Worm (Caenorhabditis elegans): ENCODE data around the gene cogc-8.

Gene cogc-8

DNA sequence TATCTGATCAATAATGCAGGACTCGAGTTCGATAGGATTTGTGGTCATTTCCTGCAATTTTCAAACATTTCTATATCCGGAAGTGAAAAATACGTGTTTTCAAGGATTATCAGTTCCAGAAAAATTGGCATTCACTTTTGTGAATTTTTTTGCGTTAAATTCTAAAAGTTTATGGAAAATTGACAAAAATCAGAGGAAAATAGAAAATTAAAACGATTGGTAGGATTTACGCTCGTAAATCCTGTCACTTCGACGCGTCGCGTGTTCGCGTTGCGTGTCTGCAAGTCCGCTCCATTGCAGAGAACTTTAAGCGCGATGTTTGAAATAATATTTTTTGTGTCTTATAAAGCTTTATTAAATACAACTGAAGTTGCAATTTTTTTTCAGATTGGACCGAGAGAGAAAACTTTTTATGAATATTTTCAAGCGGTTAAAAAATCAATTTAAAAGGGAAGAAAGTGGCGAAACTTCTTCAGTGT lies 15.2 kb downstream of the cogc-8 start, which contains the start of gene rcat-1:
Gene rcat-1 (minus strand): TSS at position 51 of the 479 bp plus-strand sequence.
- TF ChIP-seq C34F6.9 (tag; optimal IDR thresholded peaks at IDR 0.05) (peak; percentile 91), nhr-25 (tag; optimal IDR thresholded peaks at IDR 0.05) (peak; percentile 72), mdl-1 (tag; optimal IDR thresholded peaks at IDR 0.05) (peak in 1 of 2 experiments; percentile 17), crh-2 (tag; optimal IDR thresholded peaks at IDR 0.05) (peak; percentile 83), nhr-12 (tag; optimal IDR thresholded peaks at IDR 0.05) (no peak), fos-1 (tag; optimal IDR thresholded peaks at IDR 0.05) (peak; percentile 61), skn-1 (tag; optimal IDR thresholded peaks at IDR 0.05) (no peak), nhr-237 (tag; optimal IDR thresholded peaks at IDR 0.05) (peak; percentile 7), egl-27 (tag; optimal IDR thresholded peaks at IDR 0.05) (peak; percentile 8), ceh-82 (tag; optimal IDR thresholded peaks at IDR 0.05) (peak; percentile 53), ztf-11 (tag; optimal IDR thresholded peaks at IDR 0.05) (no peak), zag-1 (tag; optimal IDR thresholded peaks at IDR 0.05) (no peak), sem-4 (tag; optimal IDR thresholded peaks at IDR 0.05) (peak; percentile 44), nhr-129 (tag; optimal IDR thresholded peaks at IDR 0.05) (peak; percentile 80), mab-5 (tag; optimal IDR thresholded peaks at IDR 0.05) (peak; percentile 9), ztf-4 (tag; optimal IDR thresholded peaks at IDR 0.05) (peak; percentile 53), sma-9 (GFP tag; optimal IDR thresholded peaks at IDR 0.05) (peak; percentile 64), sma-9 (tag; optimal IDR thresholded peaks at IDR 0.05) (no peak), gmeb-1 (tag; optimal IDR thresholded peaks at IDR 0.05) (peak; percentile 94), F13H6.1 (tag; optimal IDR thresholded peaks at IDR 0.05) (peak; percentile 19), lsy-2 (tag; optimal IDR thresholded peaks at IDR 0.05) (peak; percentile 52 to 91), nhr-21 (tag; optimal IDR thresholded peaks at IDR 0.05) (peak; percentile 75), ZK546.5 (tag; optimal IDR thresholded peaks at IDR 0.05) (peak; percentile 25), lin-13 (GFP tag; optimal IDR thresholded peaks at IDR 0.05) (peak; percentile 92), unc-39 (tag; optimal IDR thresholded peaks at IDR 0.05) (no peak), unc-55 (GFP tag; optimal IDR thresholded peaks at IDR 0.05) (peak; percentile 99), lin-11 (tag; optimal IDR thresholded peaks at IDR 0.05) (peak; percentile 85), sma-3 (GFP tag; optimal IDR thresholded peaks at IDR 0.05) (peak; percentile 63), snpc-4 (tag; optimal IDR thresholded peaks at IDR 0.05) (no peak)

DNA sequence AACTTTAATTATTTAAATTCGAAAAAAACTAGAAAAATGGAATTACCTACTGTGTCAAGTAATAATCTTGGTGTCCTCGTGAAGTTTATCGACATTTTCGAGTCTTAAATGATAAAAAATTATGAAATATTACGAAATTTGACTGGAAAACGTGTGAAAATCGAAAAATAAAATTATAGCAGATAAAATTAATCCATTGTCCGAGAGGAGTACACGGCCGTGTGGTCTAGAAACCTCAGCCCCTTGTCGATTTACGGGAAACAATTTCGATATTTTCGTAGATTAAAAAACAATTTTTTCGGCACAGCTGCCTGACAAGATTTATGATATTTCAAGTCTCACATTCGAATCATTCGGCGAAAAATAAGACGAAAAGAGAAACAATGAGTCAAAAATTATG lies 16.8 kb downstream of the cogc-8 start, which contains the start of gene R02D3.8:
Gene R02D3.8 (minus strand): TSS at position 109 of the 400 bp plus-strand sequence.
- TF ChIP-seq unc-62 (GFP tag; optimal IDR thresholded peaks at IDR 0.05) (no peak), sma-9 (GFP tag; optimal IDR thresholded peaks at IDR 0.05) (peak; percentile 62), sma-9 (tag; optimal IDR thresholded peaks at IDR 0.05) (no peak), crh-2 (tag; optimal IDR thresholded peaks at IDR 0.05) (peak; percentile 22), lsy-2 (tag; optimal IDR thresholded peaks at IDR 0.05) (peak in 1 of 2 experiments; percentile 70), nhr-25 (tag; optimal IDR thresholded peaks at IDR 0.05) (peak; percentile 46), elt-3 (tag; optimal IDR thresholded peaks at IDR 0.05) (no peak), nhr-21 (tag; optimal IDR thresholded peaks at IDR 0.05) (peak; percentile 19), gmeb-1 (tag; optimal IDR thresholded peaks at IDR 0.05) (peak; percentile 24), nhr-23 (tag; optimal IDR thresholded peaks at IDR 0.05) (no peak), unc-55 (GFP tag; optimal IDR thresholded peaks at IDR 0.05) (peak; percentile 50), mab-5 (tag; optimal IDR thresholded peaks at IDR 0.05) (no peak), C34F6.9 (tag; optimal IDR thresholded peaks at IDR 0.05) (peak; percentile 45), sma-3 (GFP tag; optimal IDR thresholded peaks at IDR 0.05) (peak; percentile 44), lin-13 (GFP tag; optimal IDR thresholded peaks at IDR 0.05) (peak; percentile 10)

DNA sequence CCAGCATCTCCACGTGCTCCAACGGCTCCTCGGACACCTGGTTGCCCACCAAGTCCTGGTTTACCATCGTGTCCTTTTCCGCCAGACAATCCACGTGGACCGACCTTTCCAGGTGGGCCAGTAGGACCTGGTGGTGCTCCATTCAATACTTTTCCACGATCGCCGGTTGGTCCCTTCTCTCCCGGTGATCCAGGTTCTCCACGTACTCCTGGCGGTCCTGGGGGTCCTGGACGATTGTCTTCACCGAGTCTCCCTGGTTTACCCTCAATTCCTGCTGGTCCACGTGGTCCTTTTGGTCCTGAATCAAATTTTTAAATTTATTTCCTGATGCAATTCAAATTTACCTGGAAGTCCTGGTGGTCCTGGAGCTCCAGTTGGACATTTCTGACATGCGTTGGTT lies 18.1 kb downstream of the cogc-8 start:
- no peak for TF ChIP-seq ceh-82 (tag; optimal IDR thresholded peaks at IDR 0.05)
- TF ChIP-seq mbf-1 (tag; optimal IDR thresholded peaks at IDR 0.05), result no peak
- no peak for TF ChIP-seq egl-27 (tag; optimal IDR thresholded peaks at IDR 0.05)
- TF ChIP-seq nhr-11 (tag; optimal IDR thresholded peaks at IDR 0.05), result no peak
- no peak for TF ChIP-seq lin-39 (tag; optimal IDR thresholded peaks at IDR 0.05)
- no peak for TF ChIP-seq zag-1 (tag; optimal IDR thresholded peaks at IDR 0.05)
- TF ChIP-seq sma-9 (GFP tag; optimal IDR thresholded peaks at IDR 0.05), result no peak
- no peak for TF ChIP-seq sma-9 (tag; optimal IDR thresholded peaks at IDR 0.05)
- TF ChIP-seq nhr-6 (tag; optimal IDR thresholded peaks at IDR 0.05), result no peak
- TF ChIP-seq unc-39 (tag; optimal IDR thresholded peaks at IDR 0.05), result no peak
- TF ChIP-seq ama-1 (optimal IDR thresholded peaks at IDR 0.05), result no peak
- no peak for TF ChIP-seq ztf-1 (GFP tag; conservative IDR thresholded peaks at IDR 0.05)
- TF ChIP-seq lsy-2 (tag; optimal IDR thresholded peaks at IDR 0.05), result no peak
- no peak for TF ChIP-seq nhr-237 (tag; optimal IDR thresholded peaks at IDR 0.05)
- TF ChIP-seq elt-3 (tag; optimal IDR thresholded peaks at IDR 0.05), result no peak
- TF ChIP-seq nhr-10 (tag; optimal IDR thresholded peaks at IDR 0.05), result no peak
- TF ChIP-seq nhr-129 (tag; optimal IDR thresholded peaks at IDR 0.05), result no peak
- TF ChIP-seq unc-55 (GFP tag; optimal IDR thresholded peaks at IDR 0.05), result no peak
